Worm (Caenorhabditis elegans) whole organism, dauer: ENCODE measurements around the gene deb-1.

Experiments
- unc-62 ChIP-seq: sonication (generic microtip); optimal IDR thresholded peaks from 2 replicates; lab custom pipeline; 2017; ENCODE audit warnings: missing biosample characterization, missing genetic modification reagents, missing genetic modification characterization

Gene deb-1

DNA sequence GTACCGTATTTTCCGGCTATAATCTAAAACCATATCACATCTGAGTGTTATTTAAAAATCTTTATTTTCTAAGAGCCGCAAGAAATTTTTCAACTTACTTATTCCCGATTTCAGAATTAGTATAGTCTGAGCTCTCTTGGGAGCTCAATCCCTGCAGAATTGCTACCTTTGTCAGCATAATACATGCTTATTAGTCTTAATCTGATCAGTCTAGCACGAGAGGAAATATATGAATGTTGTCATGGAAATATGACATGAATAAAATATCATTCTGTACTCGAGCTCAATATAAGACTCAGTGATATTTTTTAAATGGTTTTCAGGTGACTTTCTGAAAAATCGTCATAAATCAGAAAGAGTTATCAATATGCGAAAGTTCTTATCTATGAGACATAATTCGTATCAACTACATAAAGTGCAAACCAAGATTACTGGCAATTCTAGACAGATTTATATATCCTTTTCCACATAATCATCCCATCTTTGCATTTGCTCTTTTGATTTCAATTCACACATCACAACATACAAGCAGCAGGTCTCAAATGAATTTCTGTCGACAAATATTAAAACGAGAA lies 48.6 kb downstream of the deb-1 start:
- TF ChIP-seq unc-62 (GFP tag; lab: Kevin White, UChicago) = no peak

DNA sequence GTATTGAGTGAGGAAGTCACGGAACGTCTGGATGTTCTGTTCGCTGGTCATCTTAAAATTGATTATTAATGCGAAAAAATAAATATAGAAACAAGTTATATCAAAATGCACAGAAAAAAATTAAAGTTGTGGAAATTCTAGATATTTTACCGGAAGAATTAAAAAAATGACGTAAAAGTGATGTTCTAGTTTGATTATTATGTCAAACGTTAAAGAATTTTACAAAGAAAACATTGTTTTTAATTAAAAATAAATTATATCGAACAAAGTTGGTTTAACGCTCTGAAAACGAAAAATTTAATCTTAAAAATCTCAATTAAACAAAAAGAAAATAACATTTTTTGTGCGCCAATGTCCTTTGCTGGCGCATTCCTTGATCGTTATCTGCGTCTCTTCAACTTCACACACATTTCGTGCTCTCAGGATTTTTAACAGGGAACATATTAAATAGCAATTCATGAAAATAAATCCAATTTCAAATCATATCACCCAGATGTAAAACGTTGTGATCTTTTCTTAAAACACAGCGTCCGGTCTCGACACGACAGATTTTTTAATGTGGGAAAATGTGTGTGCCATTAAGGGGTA lies 49.4 kb downstream of the deb-1 start, which contains the start of gene tin-9.1:
Gene tin-9.1 (minus strand): TSS at position 51 of the 588 bp plus-strand sequence.
- no peak for TF ChIP-seq unc-62 (GFP tag; lab: Kevin White, UChicago)

DNA sequence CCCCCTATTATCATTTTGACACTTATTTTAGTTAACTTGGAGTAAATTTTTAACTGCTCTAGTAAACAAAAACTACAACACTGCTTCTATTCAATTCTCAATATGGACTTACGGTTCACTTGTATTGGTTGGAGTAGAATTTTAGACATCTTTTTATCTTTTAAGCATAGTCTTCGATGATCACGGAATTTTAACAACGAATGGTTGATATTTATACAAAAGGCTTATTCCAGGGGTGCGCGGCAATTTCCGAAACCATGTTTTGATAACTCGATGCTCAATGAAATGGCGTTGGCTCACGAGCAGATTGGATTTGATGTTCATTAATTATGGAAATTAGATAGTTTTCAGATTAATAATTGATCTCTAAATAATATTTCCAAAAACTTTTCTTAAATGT lies 50.6 kb downstream of the deb-1 start:
- TF ChIP-seq unc-62 (GFP tag; lab: Kevin White, UChicago) = no peak

DNA sequence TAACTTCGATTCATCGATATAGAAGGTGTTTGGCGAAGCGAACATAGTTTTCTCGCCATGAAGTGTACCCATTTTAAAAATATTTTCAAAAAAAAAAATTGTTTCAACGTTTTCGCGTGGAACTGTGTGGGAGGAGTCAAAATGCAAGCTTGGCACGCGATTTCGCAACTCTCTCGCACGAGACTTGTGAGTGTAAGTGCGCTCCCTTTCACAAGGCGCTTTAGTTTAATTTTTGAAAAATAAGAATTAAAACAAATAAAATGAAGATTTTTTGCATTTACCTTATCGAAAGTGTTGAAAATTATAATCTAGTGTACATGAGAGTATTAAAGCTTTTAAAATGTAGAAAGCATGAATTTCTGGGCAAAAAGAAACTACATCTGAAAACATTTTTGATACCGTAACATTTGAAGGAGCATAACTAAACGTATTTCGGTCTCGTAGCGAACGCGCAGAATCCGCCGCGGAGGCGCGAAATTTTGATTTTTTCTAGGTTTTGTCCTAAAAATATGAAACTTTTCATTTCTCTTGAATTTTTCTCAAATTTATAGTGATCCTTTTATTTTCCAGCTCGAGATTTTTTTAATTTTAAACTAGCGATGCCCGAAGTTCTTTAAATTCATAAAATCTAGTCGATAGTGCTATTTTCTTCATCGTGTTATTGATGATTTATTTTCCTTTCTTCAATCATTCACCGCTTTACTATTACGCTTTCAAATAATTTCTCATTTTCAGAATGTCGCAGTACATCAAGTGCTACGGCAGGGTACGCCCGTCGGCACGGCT lies 54.4 kb downstream of the deb-1 start, which contains the start of the genes cogc-2 and klp-18:
Gene cogc-2 (minus strand): TSS at position 105 of the 786 bp plus-strand sequence.
Gene klp-18 (plus strand): TSS at position 736 of the 786 bp plus-strand sequence.
- TF ChIP-seq unc-62 (GFP tag; lab: Kevin White, UChicago) = no peak

DNA sequence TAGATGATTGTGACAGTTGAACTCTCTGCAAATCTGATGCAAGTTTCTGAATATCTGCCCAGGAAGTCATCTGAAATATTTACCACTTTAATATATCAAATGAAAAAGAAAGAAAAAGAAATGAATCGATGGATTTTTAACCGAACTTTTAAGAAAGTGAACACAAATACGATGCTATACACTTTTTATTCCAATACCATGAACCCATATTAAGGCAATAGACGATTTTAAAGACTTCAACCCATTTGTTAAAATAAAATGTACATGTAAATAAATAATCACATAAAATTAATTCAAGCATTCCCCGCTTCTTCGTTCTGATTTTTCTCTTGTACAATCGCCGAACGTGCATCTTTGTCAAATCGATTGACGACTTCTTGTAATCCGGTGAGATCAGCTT lies 57.3 kb downstream of the deb-1 start, which contains the start of gene ufl-1:
Gene ufl-1 (minus strand): TSS at position 70 of the 400 bp plus-strand sequence.
- no peak for TF ChIP-seq unc-62 (GFP tag; lab: Kevin White, UChicago)

DNA sequence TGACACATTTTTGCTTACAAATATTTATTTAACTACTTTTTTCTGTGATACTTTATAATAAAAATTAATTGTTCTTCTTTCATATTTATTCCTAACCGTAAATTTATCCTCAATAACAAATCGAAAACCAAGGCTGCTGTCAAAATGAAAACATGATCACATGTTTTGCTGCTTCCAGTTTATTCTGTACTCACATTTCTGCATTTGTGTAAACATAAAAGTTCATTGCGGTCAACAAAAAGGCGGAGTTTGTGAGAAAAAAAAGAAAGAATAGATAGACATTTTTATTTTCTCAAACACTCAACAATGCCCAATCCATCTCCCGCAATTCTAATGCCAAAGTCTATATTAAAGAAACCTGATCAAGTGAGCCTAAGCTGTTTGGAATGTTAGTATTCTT lies 58.2 kb downstream of the deb-1 start, which contains the start of gene C06G3.3:
Gene C06G3.3 (plus strand): TSS at position 301 of the 400 bp plus-strand sequence.
- TF ChIP-seq unc-62 (GFP tag; lab: Kevin White, UChicago) = no peak
